Fruit fly (Drosophila melanogaster) whole organism, embryonic: ENCODE measurements around the gene CG6791.

Source experiments
- Aef1 ChIP-seq: fragments of 200-800 bp; sonication (Bioruptor generic); IDR thresholded peaks from 3 replicates; pipeline ENCODE4 v1.3.6; 2022; ENCODE audit warnings: missing biosample characterization, missing genetic modification characterization
- BEAF-32 ChIP-seq: fragments of 200-800 bp; sonication (Bioruptor generic); optimal IDR thresholded peaks from 3 replicates; lab custom pipeline; 2017; ENCODE audit warnings: missing biosample characterization, missing genetic modification characterization, mild to moderate bottlenecking, moderate library complexity, missing genetic modification reagents
- Bgb ChIP-seq: fragments of 200-800 bp; sonication (Bioruptor generic); IDR thresholded peaks from 2 replicates; pipeline ENCODE4 v1.3.6; 2022; ENCODE audit warnings: missing biosample characterization, missing genetic modification characterization; ENCODE audit not compliant: partially characterized antibody
- BtbVII ChIP-seq: fragments of 200-800 bp; sonication (Bioruptor generic); optimal IDR thresholded peaks from 3 replicates; lab custom pipeline; 2017; ENCODE audit warnings: missing biosample characterization, mild to moderate bottlenecking, missing genetic modification characterization
- CG1024 ChIP-seq: fragments of 200-800 bp; sonication (Bioruptor generic); IDR thresholded peaks from 2 replicates; pipeline ENCODE4 v1.3.6; 2022; ENCODE audit warnings: missing biosample characterization, missing genetic modification characterization
- CG10366 ChIP-seq: fragments of 200-800 bp; sonication (Bioruptor generic); IDR thresholded peaks from 2 replicates; pipeline ENCODE4 v1.3.6; 2022; ENCODE audit warnings: missing biosample characterization, missing genetic modification characterization
- CG10543 ChIP-seq: fragments of 200-800 bp; sonication (Bioruptor generic); optimal IDR thresholded peaks from 3 replicates; lab custom pipeline; 2017; ENCODE audit warnings: missing biosample characterization, mild to moderate bottlenecking, missing genetic modification characterization, moderate library complexity
- CG10654 ChIP-seq: fragments of 200-800 bp; sonication (Bioruptor generic); optimal IDR thresholded peaks from 2 replicates; lab custom pipeline; 2016; ENCODE audit warnings: missing biosample characterization, missing genetic modification characterization
- CG11504 ChIP-seq: fragments of 200-800 bp; sonication (Bioruptor generic); optimal IDR thresholded peaks from 3 replicates; lab custom pipeline; 2019; ENCODE audit warnings: missing biosample characterization, mild to moderate bottlenecking, missing genetic modification characterization, moderate library complexity
- CG12744 ChIP-seq: fragments of 200-800 bp; sonication (Bioruptor generic); optimal IDR thresholded peaks from 2 replicates; lab custom pipeline; 2016; ENCODE audit warnings: missing biosample characterization, missing genetic modification characterization
- CG13287 ChIP-seq: fragments of 200-800 bp; sonication (Bioruptor generic); IDR thresholded peaks from 2 replicates; pipeline ENCODE4 v1.3.6; 2022; ENCODE audit warnings: missing biosample characterization, missing genetic modification characterization; ENCODE audit not compliant: partially characterized antibody
- CG13894 ChIP-seq: fragments of 200-800 bp; sonication (Bioruptor generic); optimal IDR thresholded peaks from 3 replicates; lab custom pipeline; 2018; ENCODE audit warnings: missing biosample characterization, mild to moderate bottlenecking, missing genetic modification characterization, moderate library complexity
- CG17385 ChIP-seq: fragments of 200-800 bp; sonication (Bioruptor generic); optimal IDR thresholded peaks from 3 replicates; lab custom pipeline; 2018; ENCODE audit warnings: missing biosample characterization, mild to moderate bottlenecking, missing genetic modification characterization
- CG17802 ChIP-seq: fragments of 200-800 bp; sonication (Bioruptor generic); optimal IDR thresholded peaks from 2 replicates; lab custom pipeline; 2018; ENCODE audit warnings: missing biosample characterization, mild to moderate bottlenecking, missing genetic modification characterization, moderate library complexity
- CG18599 ChIP-seq: fragments of 200-800 bp; sonication (Bioruptor generic); optimal IDR thresholded peaks from 3 replicates; lab custom pipeline; 2017; ENCODE audit warnings: missing biosample characterization, missing genetic modification characterization, mild to moderate bottlenecking, moderate library complexity, missing genetic modification reagents
- CG31365 ChIP-seq: fragments of 200-800 bp; sonication (Bioruptor generic); optimal IDR thresholded peaks from 2 replicates; lab custom pipeline; 2018; ENCODE audit warnings: missing biosample characterization, mild to moderate bottlenecking, missing genetic modification characterization
- CG3163 ChIP-seq: fragments of 200-800 bp; sonication (Bioruptor generic); optimal IDR thresholded peaks from 3 replicates; lab custom pipeline; 2016; ENCODE audit warnings: missing biosample characterization, missing genetic modification characterization
- CG3407 ChIP-seq: fragments of 200-800 bp; sonication (Bioruptor generic); optimal IDR thresholded peaks from 2 replicates; lab custom pipeline; 2018; ENCODE audit warnings: missing biosample characterization, mild to moderate bottlenecking, missing genetic modification characterization
- CG4282 ChIP-seq: fragments of 200-800 bp; sonication (Bioruptor generic); optimal IDR thresholded peaks from 2 replicates; lab custom pipeline; 2016; ENCODE audit warnings: missing biosample characterization, missing genetic modification characterization
- CG4820 ChIP-seq: fragments of 200-800 bp; sonication (Bioruptor generic); optimal IDR thresholded peaks from 3 replicates; lab custom pipeline; 2016; ENCODE audit warnings: missing biosample characterization, missing genetic modification characterization
- CG6272 ChIP-seq: fragments of 200-800 bp; sonication (Bioruptor generic); IDR thresholded peaks from 2 replicates; pipeline ENCODE4 v1.3.6; 2022; ENCODE audit warnings: missing biosample characterization, missing genetic modification characterization
- CG6813 ChIP-seq: fragments of 200-800 bp; sonication (Bioruptor generic); optimal IDR thresholded peaks from 2 replicates; lab custom pipeline; 2017; ENCODE audit warnings: missing biosample characterization, missing genetic modification characterization, mild to moderate bottlenecking, moderate library complexity, missing genetic modification reagents
- CG9817 ChIP-seq: fragments of 200-800 bp; sonication (Bioruptor generic); optimal IDR thresholded peaks from 2 replicates; lab custom pipeline; 2018; ENCODE audit warnings: missing biosample characterization, mild to moderate bottlenecking, missing genetic modification characterization, moderate library complexity
- D ChIP-seq, 2 experiments: fragments of 200-800 bp in 1 of 2; fragments of >200 bp in 1 of 2; sonication (Bioruptor generic) in 1 of 2; optimal IDR thresholded peaks; 2 replicates in 1 of 2; 3 replicates in 1 of 2; lab custom pipeline; 2017; ENCODE audit warnings: mild to moderate bottlenecking in 1 of 2, missing biosample characterization in 1 of 2, missing genetic modification characterization in 1 of 2, missing genetic modification reagents in 1 of 2
- Eip74EF ChIP-seq, 2 experiments: fragments of 200-800 bp in 1 of 2; fragments of >200 bp in 1 of 2; sonication (Bioruptor generic) in 1 of 2; optimal IDR thresholded peaks; 2 replicates each; lab custom pipeline; 2017 to 2019; ENCODE audit warnings: missing biosample characterization in 2 of 2, missing genetic modification characterization in 2 of 2, mild to moderate bottlenecking in 1 of 2, moderate library complexity in 1 of 2
- Ets65A ChIP-seq: fragments of 200-800 bp; sonication (Bioruptor generic); peaks from one replicate; lab custom pipeline; 2016; ENCODE audit warnings: missing biosample characterization, missing genetic modification characterization
- Lpt ChIP-seq: fragments of >200 bp; optimal IDR thresholded peaks from 2 replicates; lab custom pipeline; 2018; ENCODE audit warnings: missing biosample characterization, missing genetic modification characterization
- NK7.1 ChIP-seq: fragments of 200-800 bp; sonication (Bioruptor generic); optimal IDR thresholded peaks from 3 replicates; lab custom pipeline; 2016; ENCODE audit warnings: missing biosample characterization, missing genetic modification characterization
- Nf-YB ChIP-seq: fragments of 200-800 bp; sonication (Bioruptor generic); optimal IDR thresholded peaks from 3 replicates; lab custom pipeline; 2019; ENCODE audit warnings: missing biosample characterization, mild to moderate bottlenecking, missing genetic modification characterization, moderate library complexity
- Poxn ChIP-seq: fragments of 200-800 bp; sonication (Bioruptor generic); IDR thresholded peaks from 2 replicates; pipeline ENCODE4 v1.3.6; 2022; ENCODE audit warnings: missing biosample characterization, missing genetic modification characterization
- Ptx1 ChIP-seq: fragments of 200-800 bp; sonication (Bioruptor generic); IDR thresholded peaks from 2 replicates; pipeline ENCODE4 v1.3.6; 2022; ENCODE audit warnings: missing biosample characterization, missing genetic modification characterization
- Rx ChIP-seq: fragments of 200-800 bp; sonication (Bioruptor generic); IDR thresholded peaks from 2 replicates; pipeline ENCODE4 v1.3.6; 2022; ENCODE audit warnings: missing biosample characterization, missing genetic modification characterization
- Usf ChIP-seq: fragments of 200-800 bp; sonication (Bioruptor generic); optimal IDR thresholded peaks from 2 replicates; lab custom pipeline; 2017; ENCODE audit warnings: missing genotype, missing biosample characterization, missing genetic modification characterization
- ap ChIP-seq: fragments of 200-800 bp; sonication (Bioruptor generic); IDR thresholded peaks from 2 replicates; pipeline ENCODE4 v1.3.6; 2022; ENCODE audit warnings: missing biosample characterization, missing genetic modification characterization
- bsh ChIP-seq, 2 experiments: fragments of 200-800 bp; sonication (Bioruptor generic); optimal IDR thresholded peaks; 2 replicates each; lab custom pipeline; 2017 to 2018; ENCODE audit warnings: mild to moderate bottlenecking in 2 of 2, missing biosample characterization in 2 of 2, missing genetic modification characterization in 2 of 2, moderate library complexity in 1 of 2
- dmrt99B ChIP-seq: fragments of 200-800 bp; sonication (Bioruptor generic); optimal IDR thresholded peaks from 2 replicates; lab custom pipeline; 2018; ENCODE audit warnings: missing biosample characterization, mild to moderate bottlenecking, missing genetic modification characterization, moderate library complexity
- dpn ChIP-seq, 2 experiments: fragments of 200-800 bp; sonication (Bioruptor generic); optimal IDR thresholded peaks; 3 replicates each; lab custom pipeline; 2016; ENCODE audit warnings: missing biosample characterization in 2 of 2, missing genetic modification characterization in 2 of 2
- ftz-f1 ChIP-seq: fragments of 200-800 bp; sonication (Bioruptor generic); optimal IDR thresholded peaks from 2 replicates; lab custom pipeline; 2016; ENCODE audit warnings: missing biosample characterization, missing genetic modification characterization
- gcm2 ChIP-seq: fragments of 200-800 bp; sonication (Bioruptor generic); optimal IDR thresholded peaks from 2 replicates; lab custom pipeline; 2016; ENCODE audit warnings: missing biosample characterization, missing genetic modification characterization
- gsb-n ChIP-seq: fragments of 200-800 bp; sonication (Bioruptor generic); optimal IDR thresholded peaks from 3 replicates; lab custom pipeline; 2018; ENCODE audit warnings: missing biosample characterization, mild to moderate bottlenecking, missing genetic modification characterization
- jigr1 ChIP-seq: fragments of 200-800 bp; sonication (Bioruptor generic); IDR thresholded peaks from 3 replicates; pipeline ENCODE4 v1.3.6; 2022; ENCODE audit warnings: missing biosample characterization, missing genetic modification characterization
- ken ChIP-seq: fragments of 200-800 bp; sonication (Bioruptor generic); IDR thresholded peaks from 3 replicates; pipeline ENCODE4 v1.3.6; 2022; ENCODE audit warnings: missing biosample characterization, missing genetic modification characterization
- pum ChIP-seq: fragments of 200-800 bp; sonication (Bioruptor generic); optimal IDR thresholded peaks from 2 replicates; lab custom pipeline; 2016; ENCODE audit warnings: missing biosample characterization, missing genetic modification characterization
- salm ChIP-seq: fragments of 200-800 bp; sonication (Bioruptor generic); optimal IDR thresholded peaks from 2 replicates; lab custom pipeline; 2018; ENCODE audit warnings: missing biosample characterization, mild to moderate bottlenecking, missing genetic modification characterization
- shn ChIP-seq: fragments of 200-800 bp; sonication (Bioruptor generic); optimal IDR thresholded peaks from 3 replicates; lab custom pipeline; 2016; ENCODE audit warnings: missing biosample characterization, missing genetic modification characterization
- sqz ChIP-seq: fragments of 200-800 bp; sonication (Bioruptor generic); optimal IDR thresholded peaks from 3 replicates; lab custom pipeline; 2018; ENCODE audit warnings: missing biosample characterization, mild to moderate bottlenecking, missing genetic modification characterization
- tap ChIP-seq: fragments of 200-800 bp; optimal IDR thresholded peaks from 3 replicates; lab custom pipeline; 2019; ENCODE audit warnings: missing biosample characterization, mild to moderate bottlenecking, missing genetic modification characterization, moderate library complexity
- trh ChIP-seq: fragments of 200-800 bp; sonication (Bioruptor generic); optimal IDR thresholded peaks from 2 replicates; lab custom pipeline; 2016; ENCODE audit warnings: missing biosample characterization, missing genetic modification characterization
- wor ChIP-seq: fragments of 200-800 bp; sonication (Bioruptor generic); IDR thresholded peaks from 2 replicates; pipeline ENCODE4 v1.3.6; 2022; ENCODE audit warnings: missing biosample characterization, missing genetic modification characterization
- z ChIP-seq: fragments of 200-800 bp; sonication (Bioruptor generic); IDR thresholded peaks from 3 replicates; pipeline ENCODE4 v1.3.6; 2022; ENCODE audit warnings: missing biosample characterization, missing genetic modification characterization

Gene CG6791

dm6 chr3R:11568873-11569450 is 21.0 kb downstream of the CG6791 start, which contains the start of gene Mrp4 (continued):
- TF ChIP-seq CG11504 (no peak), Ptx1 (GFP tag; lab: Robert Waterston, UW) (no peak), CG12744 (GFP tag; lab: Kevin White, UChicago) (no peak), trh (GFP tag; lab: Kevin White, UChicago) (no peak), CG4820 (GFP tag; lab: Kevin White, UChicago) (no peak), CG13287 (GFP tag; lab: Robert Waterston, UW) (peak; percentile 66), CG10543 (GFP tag; lab: Kevin White, UChicago) (peak; percentile 73), CG6272 (GFP tag; lab: Robert Waterston, UW) (no peak), gsb-n (tag; lab: Kevin White, UChicago) (peak; percentile 22), z (GFP tag; lab: Robert Waterston, UW) (peak; percentile 57; the same call in 2 of the 3 replicates), dmrt99B (no peak), CG1024 (GFP tag; lab: Robert Waterston, UW) (no peak), sqz (GFP tag; lab: Kevin White, UChicago) (peak; percentile 48), Poxn (GFP tag; lab: Robert Waterston, UW) (no peak), dpn (GFP tag; optimal IDR thresholded peaks at IDR 0.05; lab: Kevin White, UChicago) (no peak), Nf-YB (GFP tag; lab: Kevin White, UChicago) (no peak), Eip74EF (GFP tag; optimal IDR thresholded peaks at IDR 0.05; lab: Kevin White, UChicago) (peak in 1 of 2 experiments; percentile 79), CG10366 (GFP tag; lab: Robert Waterston, UW) (no peak), ken (no peak), pum (no peak), Ets65A (GFP tag; lab: Kevin White, UChicago) (no peak), CG9817 (tag; lab: Kevin White, UChicago) (no peak), BEAF-32 (no peak), CG3163 (GFP tag; lab: Kevin White, UChicago) (peak; percentile 100), CG17385 (GFP tag; lab: Kevin White, UChicago) (peak; percentile 81), Usf (GFP tag; lab: Kevin White, UChicago) (no peak), CG10654 (GFP tag; lab: Kevin White, UChicago) (no peak), CG3407 (GFP tag; lab: Kevin White, UChicago) (peak; percentile 48), salm (tag; lab: Kevin White, UChicago) (peak; percentile 71), D (optimal IDR thresholded peaks at IDR 0.05; lab: Kevin White, UChicago) (no peak), D (GFP tag; optimal IDR thresholded peaks at IDR 0.05; lab: Kevin White, UChicago) (no peak), CG6813 (GFP tag; lab: Kevin White, UChicago) (peak; percentile 55), wor (GFP tag; lab: Robert Waterston, UW) (no peak), gcm2 (GFP tag; lab: Kevin White, UChicago) (no peak), CG13894 (peak; percentile 29), bsh (GFP tag; optimal IDR thresholded peaks at IDR 0.05; lab: Kevin White, UChicago) (peak in 1 of 2 experiments; percentile 16), CG18599 (GFP tag; lab: Kevin White, UChicago) (peak; percentile 54), BtbVII (GFP tag; lab: Kevin White, UChicago) (peak; percentile 82), CG17802 (no peak), ap (no peak), CG4282 (GFP tag; lab: Kevin White, UChicago) (no peak), jigr1 (no peak), Aef1 (GFP tag; lab: Robert Waterston, UW) (no peak), Rx (no peak), ftz-f1 (GFP tag; lab: Kevin White, UChicago) (peak; percentile 93), NK7.1 (GFP tag; lab: Kevin White, UChicago) (peak; percentile 57), Bgb (GFP tag; lab: Robert Waterston, UW) (peak; percentile 74), tap (tag; lab: Kevin White, UChicago) (peak; percentile 49), shn (GFP tag; lab: Kevin White, UChicago) (no peak), CG31365 (peak; percentile 56), Lpt (GFP tag; lab: Kevin White, UChicago) (no peak)
